Worm (Caenorhabditis elegans) whole organism, young adult: ENCODE data around the gene ZK632.2.
A peak's percentile ranks its signal among the peaks of the same experiment; 100 is the strongest.

ENCODE experiments used
- ama-1 ChIP-seq, 3 experiments: fragments of 150-350 bp in 1 of 3; sonication (generic microtip) in 2 of 3; optimal IDR thresholded peaks; 2 replicates each; lab custom pipeline; 2014 to 2018; ENCODE audit warnings: missing biosample characterization in 2 of 3, missing genetic modification characterization in 2 of 3, missing genetic modification reagents in 2 of 3
- attf-6 ChIP-seq: fragments of 200-800 bp; sonication (Bioruptor generic); IDR thresholded peaks from 2 replicates; pipeline ENCODE4 v1.3.6; 2022; ENCODE audit warnings: missing genetic modification reagents, missing genetic modification characterization, missing compliant biosample characterization
- ceh-58 ChIP-seq: fragments of 200-800 bp; sonication (Bioruptor generic); IDR thresholded peaks from 2 replicates; pipeline ENCODE4 v1.3.6; 2022; ENCODE audit warnings: missing genetic modification characterization, missing compliant biosample characterization
- efl-1 ChIP-seq: fragments of 150-350 bp; optimal IDR thresholded peaks from 2 replicates; lab custom pipeline; 2014; ENCODE audit warnings: missing biosample characterization, missing genetic modification reagents, missing genetic modification characterization
- him-1 ChIP-seq: sonication (generic microtip); optimal IDR thresholded peaks from 2 replicates; lab custom pipeline; 2016; ENCODE audit warnings: missing genotype, missing genetic modification reagents, missing genetic modification characterization, missing compliant biosample characterization
- hlh-12 ChIP-seq: sonication (generic microtip); optimal IDR thresholded peaks from 2 replicates; lab custom pipeline; 2016; ENCODE audit warnings: missing genetic modification characterization, missing compliant biosample characterization
- nfya-1 ChIP-seq: sonication (generic microtip); optimal IDR thresholded peaks from 2 replicates; lab custom pipeline; 2017; ENCODE audit warnings: antibody characterized with exemption, missing compliant biosample characterization, missing genetic modification characterization, borderline replicate concordance; ENCODE audit not compliant: insufficient read depth
- nhr-80 ChIP-seq: sonication (generic microtip); optimal IDR thresholded peaks from 2 replicates; lab custom pipeline; 2016; ENCODE audit warnings: missing genetic modification characterization, missing compliant biosample characterization
- repo-1 ChIP-seq: sonication (generic microtip); optimal IDR thresholded peaks from 2 replicates; lab custom pipeline; 2017; ENCODE audit warnings: mild to moderate bottlenecking, missing genetic modification characterization, missing compliant biosample characterization
- snpc-1.3 ChIP-seq: sonication (generic microtip); optimal IDR thresholded peaks from 2 replicates; lab custom pipeline; 2017; ENCODE audit warnings: missing genetic modification characterization, mild to moderate bottlenecking, missing compliant biosample characterization, antibody characterized with exemption, moderate library complexity, missing genotype, missing genetic modification reagents; ENCODE audit not compliant: insufficient read depth
- snpc-4 ChIP-seq, 5 experiments: fragments of 150-350 bp in 1 of 5; sonication (generic microtip) in 4 of 5; optimal IDR thresholded peaks; 2 replicates each; lab custom pipeline; 2014 to 2018; ENCODE audit warnings: missing genetic modification characterization in 5 of 5, missing biosample characterization in 3 of 5, antibody characterized with exemption in 2 of 5, mild to moderate bottlenecking in 2 of 5, missing compliant biosample characterization in 2 of 5, missing genotype in 2 of 5, moderate library complexity in 2 of 5, missing genetic modification reagents in 1 of 5
- unc-62 ChIP-seq: fragments of 150-350 bp; optimal IDR thresholded peaks from 2 replicates; lab custom pipeline; 2014; ENCODE audit warnings: missing biosample characterization, missing genetic modification reagents, missing genetic modification characterization

- TF ChIP-seq ama-1 (optimal IDR thresholded peaks at IDR 0.05; lab: Kevin White, UChicago) (no peak), ama-1 (GFP tag; optimal IDR thresholded peaks at IDR 0.05; lab: Kevin White, UChicago) (no peak), snpc-1.3 (tag; lab: Kevin White, UChicago) (no peak), ceh-58 (no peak), repo-1 (no peak), him-1 (tag; lab: Kevin White, UChicago) (no peak), efl-1 (GFP tag; lab: Kevin White, UChicago) (no peak), nfya-1 (tag; lab: Kevin White, UChicago) (no peak), hlh-12 (tag; lab: Kevin White, UChicago) (no peak), attf-6 (GFP tag; lab: Robert Waterston, UW) (no peak), snpc-4 (GFP tag; optimal IDR thresholded peaks at IDR 0.05; lab: Kevin White, UChicago) (no peak), snpc-4 (tag; optimal IDR thresholded peaks at IDR 0.05; lab: Kevin White, UChicago) (peak in 2 of 4 experiments; percentile 16 to 42), nhr-80 (tag; lab: Kevin White, UChicago) (peak; percentile 56), unc-62 (no peak)
Measured at ce11 chrIII:9827163-9827951, 28.4 kb downstream of the ZK632.2 start, which contains the start of the genes ZK632.10 and ZK632.11.
